Worm (Caenorhabditis elegans): ENCODE data around the gene C48B4.8.

DNA sequence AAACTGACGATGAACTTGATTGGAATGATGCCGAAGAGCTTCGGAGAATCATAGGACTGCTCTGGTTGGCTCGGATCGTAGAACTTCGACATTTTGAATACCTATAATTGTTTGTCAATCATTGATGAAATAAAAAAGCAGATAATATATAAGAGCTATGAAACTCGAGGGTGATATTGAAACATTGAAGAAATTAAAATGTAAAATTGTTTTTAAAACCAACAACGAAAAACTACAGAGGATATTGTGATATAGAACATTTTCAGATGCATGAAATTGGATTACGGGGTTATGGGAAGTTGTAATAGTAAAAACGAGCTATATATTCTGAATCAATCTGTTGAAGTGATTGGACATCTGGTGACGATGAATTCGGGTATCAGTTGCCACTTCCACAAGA, 3.4 kb upstream of the C48B4.8 start, which contains the start of gene C48B4.10:
- TF ChIP-seq fkh-10 (GFP tag; optimal IDR thresholded peaks at IDR 0.05) (no peak), lsy-12 (tag; optimal IDR thresholded peaks at IDR 0.05) (no peak), fos-1 (tag; optimal IDR thresholded peaks at IDR 0.05) (no peak), ceh-82 (tag; optimal IDR thresholded peaks at IDR 0.05) (no peak), nhr-237 (tag; optimal IDR thresholded peaks at IDR 0.05) (no peak), nhr-23 (tag; optimal IDR thresholded peaks at IDR 0.05) (no peak), pha-4 (tag; optimal IDR thresholded peaks at IDR 0.05) (no peak), nhr-11 (tag; optimal IDR thresholded peaks at IDR 0.05) (no peak)
